Worm (Caenorhabditis elegans) whole organism, midembryonic: ENCODE data around the gene E02H9.1.

ENCODE experiments used
- tab-1 ChIP-seq: fragments of 200-800 bp; sonication (Bioruptor generic); IDR thresholded peaks from 2 replicates; pipeline ENCODE4 v1.3.6; 2022; ENCODE audit warnings: missing genetic modification characterization, missing compliant biosample characterization
- ztf-23 ChIP-seq: fragments of 200-800 bp; sonication (Bioruptor generic); IDR thresholded peaks from 2 replicates; pipeline ENCODE4 v1.3.6; 2022; ENCODE audit warnings: missing genetic modification reagents, missing genetic modification characterization, missing compliant biosample characterization

- TF ChIP-seq ztf-23 (GFP tag; lab: Robert Waterston, UW), result no peak
- no peak for TF ChIP-seq tab-1 (GFP tag; lab: Robert Waterston, UW)
Observed at ce11 chrIII:2473554-2473953, 5.3 kb downstream of the E02H9.1 start, which contains the start of gene smg-6.
